Fruit fly (Drosophila melanogaster): ENCODE data around the gene CG46313.

CG46313 gene

DNA sequence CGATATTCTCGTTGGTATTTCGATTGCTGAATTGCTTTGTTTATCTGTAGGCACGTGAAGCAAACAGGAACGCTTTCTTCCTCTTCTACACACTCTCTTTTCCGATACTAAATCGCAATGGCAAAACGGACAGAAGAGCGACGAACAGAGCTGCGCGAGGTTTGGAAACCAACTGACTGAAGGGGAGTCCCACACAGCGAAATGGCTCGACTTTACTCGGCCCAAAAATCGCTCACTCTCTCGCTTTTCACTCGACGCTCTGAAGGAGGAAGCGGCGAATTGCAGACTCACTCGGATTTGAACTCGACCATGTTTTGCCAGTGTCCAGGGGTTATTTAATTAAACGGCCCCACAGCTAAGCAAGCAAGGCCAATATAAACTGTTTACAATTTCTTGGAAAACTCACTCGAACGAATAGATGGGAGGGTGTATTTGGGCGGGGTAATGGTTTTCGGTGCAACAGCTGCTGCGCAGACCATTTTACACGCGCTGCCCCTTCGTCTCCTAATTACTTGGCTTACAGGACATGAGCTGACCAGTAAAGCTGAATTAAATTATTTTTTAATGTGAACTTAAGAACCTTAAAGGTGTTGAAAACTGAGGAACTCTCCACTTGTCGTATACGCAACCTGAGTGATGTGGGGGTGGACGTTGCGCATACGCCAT is 19.9 kb upstream of the CG46313 start, which contains the start of gene CG6330:
TSS of gene CG6330 (minus strand) at position 178 of the 666 bp plus-strand sequence.
- TF ChIP-seq CG17801 (GFP tag; optimal IDR thresholded peaks at IDR 0.05; ENCODE audit: partially characterized antibody), result no peak

DNA sequence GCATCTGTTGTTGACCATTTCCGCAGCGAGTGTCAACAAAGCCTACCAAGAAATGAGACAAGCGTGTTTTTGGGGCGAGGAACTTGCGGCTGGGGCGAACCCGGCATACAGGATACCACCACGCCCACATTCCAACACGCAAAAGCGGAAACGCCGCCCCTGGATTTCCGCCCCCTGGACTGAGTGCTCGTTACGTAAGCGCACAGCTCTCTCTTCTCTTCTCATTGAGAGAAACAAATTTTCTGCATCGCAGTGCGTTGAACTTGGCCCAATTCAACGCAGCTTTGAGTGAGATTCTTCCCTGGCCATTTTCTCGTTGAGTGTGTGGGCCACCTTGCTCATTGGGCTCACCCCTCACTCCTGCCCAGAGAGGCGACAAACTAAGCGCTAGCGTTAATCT is 17.8 kb upstream of the CG46313 start:
- TF ChIP-seq CG17801 (GFP tag; optimal IDR thresholded peaks at IDR 0.05; ENCODE audit: partially characterized antibody), result no peak

DNA sequence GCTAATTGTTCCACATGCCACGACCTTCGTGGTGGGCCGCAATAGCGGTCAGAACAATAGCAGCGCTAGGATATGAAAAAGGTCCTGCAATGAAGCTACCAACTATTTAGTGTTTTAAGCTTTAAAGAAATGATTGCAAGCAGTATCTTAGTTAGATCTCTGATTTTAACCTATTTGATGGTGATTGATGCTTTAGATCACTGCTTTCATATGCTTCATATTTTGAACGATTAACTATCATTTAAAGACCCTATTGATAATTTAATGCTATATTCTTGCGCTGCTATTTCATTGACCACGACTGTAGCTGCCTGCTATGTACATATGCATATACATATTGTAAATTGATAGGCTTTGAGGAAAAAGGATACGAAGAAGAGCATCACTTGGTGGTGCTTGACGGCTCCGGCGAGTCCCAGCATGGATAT is 14.6 kb upstream of the CG46313 start:
- TF ChIP-seq CG17801 (GFP tag; optimal IDR thresholded peaks at IDR 0.05; ENCODE audit: partially characterized antibody), result peak; percentile 75

DNA sequence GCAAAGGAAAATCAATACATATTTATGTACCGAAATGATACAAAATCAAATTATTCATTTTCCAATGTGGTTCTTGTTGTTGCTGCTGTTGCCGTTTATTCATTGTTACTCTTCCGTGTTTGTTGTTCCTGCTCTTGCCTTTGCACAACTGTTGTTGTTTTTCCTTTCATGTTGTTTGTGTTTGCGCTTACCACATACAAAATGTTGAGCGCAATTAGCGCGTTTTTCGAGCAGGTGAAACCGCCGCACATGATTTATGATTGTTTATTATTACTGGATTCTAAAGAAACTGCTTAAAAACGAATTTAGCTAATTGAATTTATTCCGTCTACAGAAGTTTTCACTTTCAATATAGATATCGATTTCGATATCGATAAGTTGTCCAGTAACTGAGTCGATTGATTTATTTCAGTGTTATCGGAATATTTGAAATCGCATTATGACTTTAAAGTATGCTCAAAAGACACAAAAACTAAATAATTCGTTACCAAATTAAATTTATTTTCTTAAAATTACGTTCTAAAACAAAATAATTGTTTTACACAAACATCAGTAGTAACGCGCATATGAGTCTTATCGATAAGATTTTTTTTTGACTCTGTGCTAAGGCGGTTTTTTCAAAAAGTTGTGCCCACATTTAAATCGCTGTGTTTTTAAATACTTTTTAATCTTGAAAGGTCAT is 13.7 kb upstream of the CG46313 start, which contains the start of gene Tsp97E:
TSS of gene Tsp97E (minus strand) at position 366 of the 682 bp plus-strand sequence.
- peak; percentile 32 for TF ChIP-seq CG17801 (GFP tag; optimal IDR thresholded peaks at IDR 0.05; ENCODE audit: partially characterized antibody)

DNA sequence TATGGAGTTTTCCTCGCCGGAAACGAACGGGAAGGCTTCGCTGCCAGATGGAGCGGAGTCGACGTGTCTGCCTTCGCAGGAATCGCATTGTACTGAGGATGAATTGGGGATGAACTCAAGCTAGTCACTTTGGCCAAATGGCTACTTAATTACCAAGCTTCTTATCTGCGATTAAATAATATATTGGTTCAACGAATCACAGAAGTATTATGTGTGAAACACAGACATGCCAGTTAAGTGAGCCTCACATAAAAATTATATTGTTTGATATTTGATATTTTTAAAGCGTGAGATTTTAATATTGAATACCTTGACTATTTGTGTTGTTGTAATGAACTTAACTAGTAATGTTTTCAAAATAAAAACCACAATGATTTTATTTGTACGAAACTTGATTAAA is 12.0 kb upstream of the CG46313 start, which contains the start of gene Gr97a:
TSS of gene Gr97a (minus strand) at position 101 of the 400 bp plus-strand sequence.
- TF ChIP-seq CG17801 (GFP tag; optimal IDR thresholded peaks at IDR 0.05; ENCODE audit: partially characterized antibody), result no peak

DNA sequence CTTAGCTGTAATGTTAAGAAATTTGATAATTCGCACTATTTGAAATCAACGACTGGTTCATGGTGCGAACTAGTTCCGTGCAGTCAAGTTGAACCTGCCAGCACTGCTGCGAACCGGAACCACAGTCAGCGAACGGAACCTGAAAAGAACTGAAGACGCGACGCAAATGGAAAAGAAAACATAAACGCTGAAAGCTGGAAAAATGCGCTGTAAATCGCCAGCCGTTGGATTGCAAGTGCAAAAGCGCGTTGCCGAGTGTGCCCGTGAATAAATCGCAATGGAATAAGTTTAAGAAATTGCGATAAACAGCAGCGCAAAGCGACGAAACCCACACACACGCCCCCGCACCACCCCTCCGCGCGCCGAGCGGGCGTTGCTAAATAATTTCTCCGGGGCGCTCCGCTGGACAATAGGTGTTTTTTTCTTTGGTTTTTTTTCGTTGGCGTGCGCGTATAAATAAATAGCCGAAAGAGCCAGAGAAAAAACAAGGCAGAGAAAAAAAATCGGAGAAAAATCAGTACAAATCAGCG is 11.5 kb upstream of the CG46313 start, which contains the start of gene CG5521:
TSS of gene CG5521 (plus strand) at position 137 of the 530 bp plus-strand sequence.
- TF ChIP-seq CG17801 (GFP tag; optimal IDR thresholded peaks at IDR 0.05; ENCODE audit: partially characterized antibody), result no peak

DNA sequence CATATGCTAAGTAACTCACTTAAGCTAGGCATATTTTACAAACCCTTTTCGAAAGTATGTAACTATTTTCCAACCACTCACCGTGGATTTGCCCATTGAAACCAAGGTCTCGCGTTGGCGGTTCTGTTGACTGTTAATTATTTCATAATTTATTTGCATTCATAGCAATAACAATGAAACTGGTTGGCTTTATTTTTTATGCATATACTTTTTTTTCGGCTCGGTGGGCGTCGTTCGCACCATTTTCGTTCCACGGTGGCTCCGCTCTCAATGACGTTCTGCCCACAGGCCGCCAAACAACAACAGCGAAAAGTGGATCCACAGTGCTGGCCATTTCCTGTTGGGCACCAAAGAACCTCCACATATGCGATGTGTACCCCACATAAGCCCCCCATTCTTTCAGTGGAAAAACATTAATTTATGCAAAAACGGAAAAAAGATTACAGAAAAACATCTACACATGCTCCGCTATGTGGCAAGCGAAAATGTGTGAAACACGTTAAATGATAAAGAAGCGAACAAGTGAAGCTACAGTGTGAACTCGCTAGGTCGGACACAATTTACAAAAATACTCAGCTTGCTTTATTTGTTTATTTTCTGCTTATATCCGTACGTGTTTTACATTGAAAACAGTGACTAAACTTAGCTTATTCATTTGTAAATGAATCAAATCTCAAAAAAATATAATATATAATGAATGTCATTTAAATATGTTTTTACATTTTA is 10.6 kb upstream of the CG46313 start:
- no peak for TF ChIP-seq CG17801 (GFP tag; optimal IDR thresholded peaks at IDR 0.05; ENCODE audit: partially characterized antibody)

DNA sequence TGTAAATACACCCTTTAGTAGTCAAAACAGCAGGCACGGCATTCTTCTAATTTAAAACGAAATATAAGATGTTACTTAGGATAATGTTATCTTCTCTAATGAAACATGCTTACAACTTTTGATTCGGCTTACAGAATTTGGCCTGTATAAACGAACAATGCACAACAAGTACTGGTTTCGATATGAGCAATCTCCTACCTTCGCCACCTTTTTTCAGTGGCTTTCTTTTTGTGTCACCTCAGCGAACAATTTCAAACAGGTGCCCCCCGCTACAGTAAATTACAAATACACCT is 10.1 kb upstream of the CG46313 start:
- TF ChIP-seq CG17801 (GFP tag; optimal IDR thresholded peaks at IDR 0.05; ENCODE audit: partially characterized antibody), result no peak

DNA sequence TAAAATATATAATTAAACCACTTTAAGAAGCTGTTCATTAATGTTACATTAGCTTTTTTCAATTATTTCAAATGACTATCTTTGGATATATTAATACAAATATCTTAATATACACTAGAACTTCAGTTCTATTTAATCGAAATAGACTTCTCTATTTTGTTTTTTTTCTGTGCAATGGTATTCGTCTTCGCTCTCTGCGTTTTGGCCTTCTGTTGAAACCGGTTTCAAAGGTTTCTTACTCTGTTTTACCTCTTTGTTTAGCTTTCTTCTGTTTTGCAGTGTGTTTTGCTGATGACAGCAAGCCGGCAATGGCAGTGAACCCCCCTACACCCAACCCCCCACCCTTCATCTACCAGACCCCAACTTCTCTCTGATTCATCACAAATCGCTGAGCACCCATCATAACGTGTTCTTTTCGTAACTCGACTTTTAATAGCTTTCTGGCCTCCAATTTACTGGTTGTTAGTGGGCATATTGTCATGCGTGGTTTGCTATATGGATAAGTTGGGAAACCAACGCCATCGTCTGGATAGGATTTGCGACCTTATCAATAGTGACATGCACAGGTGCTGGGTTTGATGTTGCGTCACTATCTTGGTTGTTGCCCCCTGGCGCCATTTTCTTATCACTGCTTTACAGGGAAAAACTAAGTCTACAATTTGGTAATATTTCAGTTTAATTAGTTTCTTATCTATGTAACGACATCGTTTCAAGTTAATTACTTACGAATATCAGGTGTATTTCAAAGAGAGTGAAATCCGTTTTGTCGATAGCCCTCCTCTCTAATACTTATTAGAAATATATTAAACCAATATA is 9.3 kb upstream of the CG46313 start:
- peak; percentile 15 for TF ChIP-seq CG17801 (GFP tag; optimal IDR thresholded peaks at IDR 0.05; ENCODE audit: partially characterized antibody)

DNA sequence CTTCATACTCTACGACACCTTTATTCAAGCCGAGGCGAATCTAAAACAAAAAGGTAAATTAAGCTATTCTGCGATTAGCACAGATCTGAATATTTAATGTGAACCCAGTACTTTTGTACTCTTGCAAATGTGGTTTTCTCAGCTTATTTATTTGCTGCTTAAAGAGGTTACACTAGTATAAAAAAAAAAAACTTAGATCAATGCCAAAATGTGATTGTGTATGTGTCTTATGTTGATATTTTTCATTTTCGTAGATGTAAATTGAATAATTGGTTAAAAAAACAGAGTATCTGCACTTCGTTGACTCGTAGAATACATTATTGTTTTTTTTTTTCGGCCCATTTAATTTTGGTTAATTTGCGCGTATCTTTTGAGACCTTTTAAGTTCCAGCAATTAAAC is 8.6 kb upstream of the CG46313 start:
- TF ChIP-seq CG17801 (GFP tag; optimal IDR thresholded peaks at IDR 0.05; ENCODE audit: partially characterized antibody), result no peak

DNA sequence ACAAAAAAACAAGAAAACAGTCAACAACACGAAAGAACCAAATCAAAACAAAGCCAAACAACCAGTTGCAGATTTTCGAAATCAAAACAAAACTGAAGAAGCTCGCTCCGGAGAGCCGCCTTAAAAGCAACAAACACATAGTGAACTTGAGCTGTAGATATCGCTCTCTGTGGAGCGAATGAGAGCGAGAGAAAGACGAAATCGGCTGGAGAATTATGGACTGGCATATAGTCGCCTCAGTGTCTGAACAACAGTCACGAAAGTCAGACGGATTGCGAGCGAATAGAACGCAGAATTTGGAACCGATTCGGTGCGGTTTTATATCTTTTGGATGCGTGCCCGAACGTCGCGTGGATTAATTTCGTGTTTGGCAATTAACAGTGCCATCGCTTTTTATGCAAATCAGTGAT is 1.9 kb downstream of the CG46313 start:
- peak; percentile 15 for TF ChIP-seq CG17801 (GFP tag; optimal IDR thresholded peaks at IDR 0.05; ENCODE audit: partially characterized antibody)

DNA sequence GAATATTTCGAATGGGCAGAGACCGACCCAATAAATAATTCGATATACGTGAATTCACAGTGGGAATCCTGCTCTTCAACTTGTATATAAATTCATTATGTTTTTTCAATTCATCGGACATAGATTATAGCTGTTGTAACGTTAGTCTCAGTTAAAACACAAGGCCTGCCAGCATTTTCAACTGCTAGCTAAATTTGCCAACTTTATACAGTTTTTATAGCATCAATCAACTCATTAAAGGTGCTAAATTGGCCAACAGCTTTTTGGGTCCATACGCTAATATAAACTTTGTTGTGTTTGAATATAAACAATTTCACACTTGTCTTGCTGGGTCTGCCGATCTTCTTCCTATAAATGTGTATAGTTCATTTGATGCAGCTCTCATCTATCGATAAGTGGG is 3.8 kb downstream of the CG46313 start:
- TF ChIP-seq CG17801 (GFP tag; optimal IDR thresholded peaks at IDR 0.05; ENCODE audit: partially characterized antibody), result no peak

DNA sequence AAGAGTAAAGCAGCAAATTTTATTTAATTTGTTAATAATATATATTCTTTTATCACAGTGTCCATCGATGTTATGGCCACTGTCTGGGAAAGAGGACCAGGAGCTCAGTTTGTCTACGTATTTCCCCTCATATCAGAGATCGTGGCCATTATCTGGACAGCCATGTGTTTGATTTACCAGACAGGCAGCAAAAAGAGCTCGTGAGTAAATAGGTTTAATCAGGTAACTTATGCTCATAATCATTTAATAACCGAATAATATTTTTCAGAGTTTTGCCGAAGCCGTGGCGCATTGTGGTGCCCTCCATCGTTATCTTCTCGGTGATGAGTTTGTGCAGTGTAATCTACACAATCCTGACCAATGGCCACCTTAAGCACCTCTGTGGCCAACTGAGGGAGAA is 6.1 kb downstream of the CG46313 start:
- TF ChIP-seq CG17801 (GFP tag; optimal IDR thresholded peaks at IDR 0.05; ENCODE audit: partially characterized antibody), result no peak

DNA sequence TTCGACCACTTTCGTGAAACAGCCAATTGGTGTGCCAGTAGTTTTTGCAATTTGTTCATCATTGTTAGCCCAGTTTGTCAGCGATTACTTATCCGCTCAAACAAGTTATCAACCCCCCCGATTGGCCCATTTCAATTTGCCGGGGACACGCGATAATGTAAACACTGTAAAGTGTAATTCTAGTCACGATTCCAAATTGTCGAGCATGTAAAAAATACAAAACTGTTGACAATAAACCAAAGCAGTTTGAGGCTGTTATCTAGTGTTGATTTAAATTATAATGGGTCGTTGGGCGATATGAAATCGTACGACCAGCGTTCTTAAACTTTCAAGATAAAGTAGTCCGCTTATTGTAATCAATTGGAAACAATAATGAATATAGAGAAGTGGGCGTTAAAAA is 9.1 kb downstream of the CG46313 start:
- peak; percentile 19 for TF ChIP-seq CG17801 (GFP tag; optimal IDR thresholded peaks at IDR 0.05; ENCODE audit: partially characterized antibody)
